Worm (Caenorhabditis elegans) whole organism, late embryonic: Measurements from ENCODE around the gene K04A8.1.

Source experiments
- ceh-19 ChIP-seq: fragments of 200-800 bp; sonication (Bioruptor generic); optimal IDR thresholded peaks from 2 replicates; lab custom pipeline; 2018; ENCODE audit warnings: mild to moderate bottlenecking, missing genetic modification characterization, missing compliant biosample characterization
- ceh-45 ChIP-seq: fragments of 200-800 bp; sonication (Bioruptor generic); IDR thresholded peaks from 2 replicates; pipeline ENCODE4 v1.3.6; 2022; ENCODE audit warnings: missing genetic modification reagents, missing genetic modification characterization, missing compliant biosample characterization
- elt-2 ChIP-seq: sonication (generic microtip); optimal IDR thresholded peaks from 2 replicates; lab custom pipeline; 2016; ENCODE audit warnings: missing genetic modification reagents, missing genetic modification characterization, missing compliant biosample characterization
- eyg-1 ChIP-seq: sonication (generic microtip); optimal IDR thresholded peaks from 2 replicates; lab custom pipeline; 2016; ENCODE audit warnings: missing genotype, missing genetic modification characterization, missing compliant biosample characterization
- fkh-6 ChIP-seq: sonication (generic microtip); optimal IDR thresholded peaks from 2 replicates; lab custom pipeline; 2016; ENCODE audit warnings: missing genetic modification characterization, missing compliant biosample characterization
- hlh-8 ChIP-seq: sonication (generic microtip); optimal IDR thresholded peaks from 2 replicates; lab custom pipeline; 2016; ENCODE audit warnings: missing genotype, missing genetic modification characterization, missing compliant biosample characterization
- nfya-1 ChIP-seq: sonication (generic microtip); optimal IDR thresholded peaks from 2 replicates; lab custom pipeline; 2017; ENCODE audit warnings: missing genetic modification characterization, mild to moderate bottlenecking, missing compliant biosample characterization, antibody characterized with exemption, moderate library complexity
- odd-2 ChIP-seq: sonication (generic microtip); optimal IDR thresholded peaks from 2 replicates; lab custom pipeline; 2017; ENCODE audit warnings: antibody characterized with exemption, mild to moderate bottlenecking, missing genetic modification characterization, missing compliant biosample characterization
- tbx-2 ChIP-seq: sonication (generic microtip); optimal IDR thresholded peaks from 2 replicates; lab custom pipeline; 2016; ENCODE audit warnings: missing genetic modification characterization, missing compliant biosample characterization
- zip-5 ChIP-seq: sonication (generic microtip); optimal IDR thresholded peaks from 2 replicates; lab custom pipeline; 2016; ENCODE audit warnings: missing genetic modification characterization, missing compliant biosample characterization
- ztf-16 ChIP-seq: sonication (generic microtip); optimal IDR thresholded peaks from 2 replicates; lab custom pipeline; 2017; ENCODE audit warnings: missing genetic modification characterization, missing compliant biosample characterization

- no peak for TF ChIP-seq nfya-1
- no peak for TF ChIP-seq tbx-2 (tag; lab: Kevin White, UChicago)
- no peak for TF ChIP-seq zip-5 (tag; lab: Kevin White, UChicago)
- no peak for TF ChIP-seq fkh-6 (tag; lab: Kevin White, UChicago)
- no peak for TF ChIP-seq ztf-16 (tag; lab: Kevin White, UChicago)
- TF ChIP-seq odd-2 (tag; lab: Kevin White, UChicago) = no peak
- no peak for TF ChIP-seq hlh-8 (tag; lab: Kevin White, UChicago)
- TF ChIP-seq elt-2 (tag; lab: Kevin White, UChicago) = no peak
- TF ChIP-seq eyg-1 = no peak
- TF ChIP-seq ceh-45 = no peak
- no peak for TF ChIP-seq ceh-19 (GFP tag; lab: Kevin White, UChicago)
Observed at ce11 chrV:6520385-6521080, 45.6 kb upstream of the K04A8.1 start, which contains the start of the genes F46E10.2 and F46E10.18.
